Fruit fly (Drosophila melanogaster) whole organism, adult: ENCODE measurements around the gene CG3726.

Experiments used
- CG11617 ChIP-seq: fragments of 200-800 bp; sonication (Bioruptor generic); optimal IDR thresholded peaks from 2 replicates; lab custom pipeline; 2017; ENCODE audit warnings: mild to moderate bottlenecking, missing biosample characterization, missing genetic modification reagents, missing genetic modification characterization
- CG7045 ChIP-seq: fragments of 200-800 bp; sonication (Bioruptor generic); optimal IDR thresholded peaks from 2 replicates; lab custom pipeline; 2017; ENCODE audit warnings: missing biosample characterization, mild to moderate bottlenecking, missing genetic modification characterization
- Clk ChIP-seq: fragments of 200-800 bp; sonication (Bioruptor generic); optimal IDR thresholded peaks from 2 replicates; lab custom pipeline; 2017; ENCODE audit warnings: missing biosample characterization, missing genetic modification characterization
- Hr96 ChIP-seq: fragments of 200-800 bp; sonication (Bioruptor generic); optimal IDR thresholded peaks from 2 replicates; lab custom pipeline; 2016; ENCODE audit warnings: missing biosample characterization, missing genetic modification characterization
- bab1 ChIP-seq: fragments of 200-800 bp; sonication (Bioruptor generic); optimal IDR thresholded peaks from 3 replicates; lab custom pipeline; 2019; ENCODE audit warnings: missing biosample characterization, mild to moderate bottlenecking, missing genetic modification characterization, moderate library complexity
- kay ChIP-seq: fragments of 200-800 bp; sonication (Bioruptor generic); peaks from one replicate; lab custom pipeline; 2016; ENCODE audit warnings: missing biosample characterization, missing genetic modification characterization, borderline replicate concordance
- ovo ChIP-seq: fragments of 200-800 bp; sonication (Bioruptor generic); optimal IDR thresholded peaks from 2 replicates; lab custom pipeline; 2016; ENCODE audit warnings: missing biosample characterization, missing genetic modification characterization

dm6 chrX:5988088-5988987, 71.4 kb downstream of the CG3726 start, which contains the start of gene CG5966:
- TF ChIP-seq Hr96 (GFP tag; lab: Kevin White, UChicago) (peak; percentile 33), ovo (GFP tag; lab: Kevin White, UChicago) (peak; percentile 25), kay (GFP tag; lab: Kevin White, UChicago) (peak; percentile 67), CG7045 (no peak), Clk (GFP tag; lab: Kevin White, UChicago) (no peak), CG11617 (GFP tag; lab: Kevin White, UChicago) (no peak), bab1 (GFP tag; lab: Kevin White, UChicago) (no peak)
